Fruit fly (Drosophila melanogaster) whole organism, prepupa: Measurements from ENCODE around the gene Sr-CI.

ENCODE experiments used
- CG10669 ChIP-seq: fragments of 200-800 bp; sonication (Bioruptor generic); optimal IDR thresholded peaks from 3 replicates; lab custom pipeline; 2018; ENCODE audit warnings: missing biosample characterization, mild to moderate bottlenecking, missing genetic modification characterization, moderate library complexity
- CG11294 ChIP-seq: fragments of 200-800 bp; sonication (Bioruptor generic); IDR thresholded peaks from 2 replicates; pipeline ENCODE4 v1.3.6; 2022; ENCODE audit warnings: missing biosample characterization, missing genetic modification characterization
- CG15336 ChIP-seq: fragments of 200-800 bp; sonication (Bioruptor generic); IDR thresholded peaks from 2 replicates; pipeline ENCODE4 v1.3.6; 2022; ENCODE audit warnings: missing biosample characterization, missing genetic modification characterization
- CG6854 ChIP-seq: fragments of 200-800 bp; sonication (Bioruptor generic); optimal IDR thresholded peaks from 2 replicates; lab custom pipeline; 2017; ENCODE audit warnings: missing biosample characterization, mild to moderate bottlenecking, missing genetic modification characterization
- Hr39 ChIP-seq: fragments of 200-800 bp; sonication (Bioruptor generic); optimal IDR thresholded peaks from 2 replicates; lab custom pipeline; 2016; ENCODE audit warnings: missing biosample characterization, missing genetic modification characterization

dm6 chr2L:4120043-4120442 is 1.5 kb upstream of the Sr-CI start, which contains the start of gene Sr-CIII:
- no peak for TF ChIP-seq CG10669 (GFP tag; lab: Kevin White, UChicago)
- TF ChIP-seq CG6854 (GFP tag; lab: Kevin White, UChicago) = no peak
- TF ChIP-seq Hr39 (GFP tag; lab: Kevin White, UChicago) = no peak
- TF ChIP-seq CG11294 (GFP tag; lab: Robert Waterston, UW) = no peak
- TF ChIP-seq CG15336 (GFP tag; lab: Robert Waterston, UW) = no peak
